Fruit fly (Drosophila melanogaster) whole organism, pupa: ENCODE measurements around the gene Tep1.

Source experiments
- CG10348 ChIP-seq: fragments of 200-800 bp; sonication (Bioruptor generic); IDR thresholded peaks from 2 replicates; pipeline ENCODE4 v1.3.6; 2022; ENCODE audit warnings: missing biosample characterization, missing genetic modification characterization
- CG12605 ChIP-seq: fragments of 200-800 bp; sonication (Bioruptor generic); IDR thresholded peaks from 2 replicates; pipeline ENCODE4 v1.3.6; 2022; ENCODE audit warnings: missing biosample characterization, missing genetic modification characterization
- CG13204 ChIP-seq: fragments of 200-800 bp; sonication (Bioruptor generic); optimal IDR thresholded peaks from 2 replicates; lab custom pipeline; 2018; ENCODE audit warnings: missing biosample characterization, mild to moderate bottlenecking, missing genetic modification characterization, moderate library complexity
- CG14655 ChIP-seq: fragments of 200-800 bp; sonication (Bioruptor generic); optimal IDR thresholded peaks from 3 replicates; lab custom pipeline; 2017; ENCODE audit warnings: mild to moderate bottlenecking, missing biosample characterization, missing genetic modification reagents, missing genetic modification characterization
- CG15710 ChIP-seq: fragments of 200-800 bp; sonication (Bioruptor generic); optimal IDR thresholded peaks from 2 replicates; lab custom pipeline; 2018; ENCODE audit warnings: missing biosample characterization, mild to moderate bottlenecking, missing genetic modification characterization, moderate library complexity
- CG17806 ChIP-seq: fragments of 200-800 bp; sonication (Bioruptor generic); optimal IDR thresholded peaks from 2 replicates; lab custom pipeline; 2018; ENCODE audit warnings: missing biosample characterization, mild to moderate bottlenecking, missing genetic modification characterization, moderate library complexity
- CG32121 ChIP-seq: fragments of 200-800 bp; sonication (Bioruptor generic); IDR thresholded peaks from 2 replicates; pipeline ENCODE4 v1.3.6; 2022; ENCODE audit warnings: missing biosample characterization, missing genetic modification characterization
- CG34367 ChIP-seq: fragments of 200-800 bp; sonication (Bioruptor generic); optimal IDR thresholded peaks from 2 replicates; lab custom pipeline; 2018; ENCODE audit warnings: missing biosample characterization, mild to moderate bottlenecking, missing genetic modification characterization
- CG4496 ChIP-seq: fragments of 200-800 bp; sonication (Bioruptor generic); IDR thresholded peaks from 3 replicates; pipeline ENCODE4 v1.3.6; 2022; ENCODE audit warnings: missing biosample characterization, missing genetic modification characterization
- CG8159 ChIP-seq: fragments of 200-800 bp; sonication (Bioruptor generic); optimal IDR thresholded peaks from 3 replicates; lab custom pipeline; 2018; ENCODE audit warnings: missing biosample characterization, mild to moderate bottlenecking, missing genetic modification characterization, moderate library complexity
- CG8301 ChIP-seq: fragments of 200-800 bp; sonication (Bioruptor generic); optimal IDR thresholded peaks from 2 replicates; lab custom pipeline; 2018; ENCODE audit warnings: missing biosample characterization, mild to moderate bottlenecking, missing genetic modification characterization
- CG9948 ChIP-seq: fragments of 200-800 bp; sonication (Bioruptor generic); optimal IDR thresholded peaks from 2 replicates; lab custom pipeline; 2018; ENCODE audit warnings: missing biosample characterization, mild to moderate bottlenecking, missing genetic modification characterization, moderate library complexity
- D1 ChIP-seq: fragments of 200-800 bp; sonication (Bioruptor generic); optimal IDR thresholded peaks from 2 replicates; lab custom pipeline; 2018; ENCODE audit warnings: missing biosample characterization, mild to moderate bottlenecking, missing genetic modification characterization, moderate library complexity
- EcR ChIP-seq: fragments of 200-800 bp; sonication (Bioruptor generic); optimal IDR thresholded peaks from 3 replicates; lab custom pipeline; 2019; ENCODE audit warnings: missing biosample characterization, missing genetic modification characterization, mild to moderate bottlenecking, moderate library complexity, missing genetic modification reagents
- Ets98B ChIP-seq: fragments of 200-800 bp; sonication (Bioruptor generic); IDR thresholded peaks from 2 replicates; pipeline ENCODE4 v1.3.6; 2022; ENCODE audit warnings: missing biosample characterization, missing genetic modification characterization
- Pif1A ChIP-seq: fragments of 200-800 bp; sonication (Bioruptor generic); optimal IDR thresholded peaks from 3 replicates; lab custom pipeline; 2016; ENCODE audit warnings: missing biosample characterization, missing genetic modification characterization
- Pif1B ChIP-seq: fragments of 200-800 bp; sonication (Bioruptor generic); optimal IDR thresholded peaks from 3 replicates; lab custom pipeline; 2016; ENCODE audit warnings: missing biosample characterization, missing genetic modification characterization
- Snoo ChIP-seq: fragments of 200-800 bp; sonication (Bioruptor generic); optimal IDR thresholded peaks from 3 replicates; lab custom pipeline; 2017; ENCODE audit warnings: missing biosample characterization, mild to moderate bottlenecking, missing genetic modification characterization, inconsistent platforms
- fd96Ca ChIP-seq: fragments of 200-800 bp; sonication (Bioruptor generic); IDR thresholded peaks from 3 replicates; pipeline ENCODE4 v1.3.6; 2022; ENCODE audit warnings: missing biosample characterization, missing genetic modification characterization
- gl ChIP-seq: fragments of 200-800 bp; sonication (Bioruptor generic); optimal IDR thresholded peaks from 2 replicates; lab custom pipeline; 2018; ENCODE audit warnings: missing biosample characterization, mild to moderate bottlenecking, missing genetic modification characterization
- rn ChIP-seq: fragments of 200-800 bp; sonication (Bioruptor generic); IDR thresholded peaks from 2 replicates; pipeline ENCODE4 v1.3.6; 2022; ENCODE audit warnings: missing biosample characterization, missing genetic modification characterization

Tep1 gene

dm6 chr2L:15912901-15913673 is 19.5 kb upstream of the Tep1 start:
- TF ChIP-seq Snoo (peak; percentile 10), CG9948 (tag; lab: Kevin White, UChicago) (peak; percentile 2), CG32121 (peak; percentile 53), EcR (peak; percentile 72), CG8301 (no peak), CG8159 (tag; lab: Kevin White, UChicago) (peak; percentile 23), Pif1B (GFP tag; lab: Kevin White, UChicago) (no peak)

DNA sequence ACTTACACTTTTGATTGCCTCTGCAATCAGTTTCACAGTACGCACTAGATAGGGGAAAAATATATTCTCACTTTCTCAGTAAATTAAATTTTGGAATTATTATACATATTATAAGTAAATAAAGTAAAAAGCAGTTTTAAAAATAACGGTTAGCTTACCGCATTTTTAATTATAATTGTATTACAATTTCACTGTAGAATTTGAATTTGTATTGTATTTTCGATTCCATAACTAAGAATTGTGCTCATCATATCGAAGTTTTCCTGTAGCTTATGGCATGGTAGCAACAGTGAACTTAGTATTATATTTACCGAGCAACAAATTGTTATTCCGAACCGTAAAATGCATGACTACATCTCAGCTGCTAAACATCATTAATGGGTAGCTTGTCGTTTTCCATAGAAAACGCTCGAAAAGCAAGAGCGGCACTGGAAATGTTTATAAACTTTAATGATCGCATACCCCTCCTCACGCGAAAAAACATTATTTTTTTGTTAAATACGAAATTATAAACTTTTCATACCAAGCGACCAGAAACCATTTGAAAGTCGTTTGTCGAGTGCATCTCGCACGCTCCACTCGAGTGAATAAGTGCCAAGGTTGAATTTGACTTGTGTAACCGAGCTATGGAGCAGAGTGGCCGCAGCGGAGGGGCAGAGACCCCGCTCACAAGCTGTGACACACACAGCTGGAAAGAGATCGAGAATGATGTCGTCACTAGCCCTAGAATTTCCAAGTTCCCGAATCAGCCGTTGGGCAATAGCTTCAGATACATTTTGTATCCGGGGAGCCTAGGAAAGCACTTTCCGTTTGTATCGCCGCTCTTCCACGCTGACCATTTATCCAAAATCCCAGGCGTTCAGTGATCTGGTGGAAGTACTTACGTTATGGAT is 18.6 kb upstream of the Tep1 start:
- no peak for TF ChIP-seq EcR
- TF ChIP-seq CG14655 (GFP tag; lab: Kevin White, UChicago): peak; percentile 53
- TF ChIP-seq fd96Ca (GFP tag; lab: Robert Waterston, UW): peak; percentile 53; the same call in 2 of the 3 replicates
- TF ChIP-seq CG8159 (tag; lab: Kevin White, UChicago): peak; percentile 74
- TF ChIP-seq Ets98B (GFP tag; lab: Robert Waterston, UW): peak; percentile 60; the same call in 1 of the 2 replicates
- no peak for TF ChIP-seq D1 (tag; lab: Kevin White, UChicago)
- no peak for TF ChIP-seq CG12605 (GFP tag; lab: Robert Waterston, UW)
- TF ChIP-seq CG32121: peak; percentile 90
- TF ChIP-seq CG10348 (GFP tag; lab: Robert Waterston, UW): peak; percentile 73
- peak; percentile 60 for TF ChIP-seq CG34367
- no peak for TF ChIP-seq rn (GFP tag; lab: Robert Waterston, UW)
- TF ChIP-seq Pif1B (GFP tag; lab: Kevin White, UChicago): peak; percentile 20
- TF ChIP-seq CG4496 (GFP tag; lab: Robert Waterston, UW): peak; percentile 66
- TF ChIP-seq Pif1A (GFP tag; lab: Kevin White, UChicago): peak; percentile 30
- peak; percentile 69 for TF ChIP-seq CG9948 (tag; lab: Kevin White, UChicago)
- TF ChIP-seq gl (tag; lab: Kevin White, UChicago): no peak
- TF ChIP-seq CG13204 (GFP tag; lab: Kevin White, UChicago): no peak
- TF ChIP-seq CG8301: peak; percentile 66
- peak; percentile 73 for TF ChIP-seq CG15710 (tag; lab: Kevin White, UChicago)
- TF ChIP-seq Snoo: peak; percentile 64
- TF ChIP-seq CG17806 (tag; lab: Kevin White, UChicago): peak; percentile 54

- TF ChIP-seq CG13204 (GFP tag; lab: Kevin White, UChicago) (peak; percentile 60), Snoo (no peak), CG10348 (GFP tag; lab: Robert Waterston, UW) (no peak), EcR (peak; percentile 100)
Observed at dm6 chr2L:15911591-15912007, 18.0 kb upstream of the Tep1 start.

DNA sequence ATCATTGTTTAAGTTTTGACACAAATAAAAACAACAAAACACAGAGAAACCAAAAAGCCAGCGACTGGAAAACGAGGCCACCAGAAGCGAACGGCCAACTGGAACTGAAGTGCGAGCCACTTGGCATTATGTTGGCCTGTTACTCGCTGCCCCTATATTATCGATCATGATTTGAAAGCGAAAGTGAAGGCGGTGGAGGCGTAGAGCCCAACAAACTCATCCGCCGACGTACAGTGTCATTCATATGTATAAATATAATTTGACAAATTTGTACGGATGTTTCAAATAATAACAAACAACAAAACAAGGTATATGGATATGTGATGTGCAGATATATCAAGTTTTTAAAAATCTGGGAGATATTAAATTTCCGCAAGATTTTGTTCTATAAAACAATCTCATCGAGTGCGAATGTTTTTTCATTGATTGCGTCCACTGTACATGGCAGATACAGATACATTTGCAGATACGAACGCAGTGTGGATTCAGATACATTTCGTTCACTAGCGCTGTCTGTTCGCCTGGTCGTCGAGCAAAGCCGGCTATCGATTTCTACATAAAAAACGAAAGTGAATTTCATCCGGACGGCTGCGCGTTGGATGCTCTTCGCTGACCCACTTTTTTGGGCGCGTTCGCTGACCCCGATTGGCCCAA is 17.5 kb upstream of the Tep1 start:
- TF ChIP-seq CG9948 (tag; lab: Kevin White, UChicago) (peak; percentile 93), CG13204 (GFP tag; lab: Kevin White, UChicago) (peak; percentile 81), Pif1B (GFP tag; lab: Kevin White, UChicago) (peak; percentile 96), Snoo (peak; percentile 95), CG15710 (tag; lab: Kevin White, UChicago) (peak; percentile 92), fd96Ca (GFP tag; lab: Robert Waterston, UW) (peak; percentile 88), CG32121 (peak; percentile 94), CG4496 (GFP tag; lab: Robert Waterston, UW) (peak; percentile 94), D1 (tag; lab: Kevin White, UChicago) (peak; percentile 88), CG8301 (peak; percentile 83), CG34367 (peak; percentile 96), Ets98B (GFP tag; lab: Robert Waterston, UW) (peak; percentile 91), rn (GFP tag; lab: Robert Waterston, UW) (peak; percentile 81), EcR (no peak), CG10348 (GFP tag; lab: Robert Waterston, UW) (peak; percentile 80), CG12605 (GFP tag; lab: Robert Waterston, UW) (peak; percentile 90), Pif1A (GFP tag; lab: Kevin White, UChicago) (peak; percentile 96), CG17806 (tag; lab: Kevin White, UChicago) (peak; percentile 93), CG8159 (tag; lab: Kevin White, UChicago) (peak; percentile 95), CG14655 (GFP tag; lab: Kevin White, UChicago) (peak; percentile 79), gl (tag; lab: Kevin White, UChicago) (peak; percentile 90)

DNA sequence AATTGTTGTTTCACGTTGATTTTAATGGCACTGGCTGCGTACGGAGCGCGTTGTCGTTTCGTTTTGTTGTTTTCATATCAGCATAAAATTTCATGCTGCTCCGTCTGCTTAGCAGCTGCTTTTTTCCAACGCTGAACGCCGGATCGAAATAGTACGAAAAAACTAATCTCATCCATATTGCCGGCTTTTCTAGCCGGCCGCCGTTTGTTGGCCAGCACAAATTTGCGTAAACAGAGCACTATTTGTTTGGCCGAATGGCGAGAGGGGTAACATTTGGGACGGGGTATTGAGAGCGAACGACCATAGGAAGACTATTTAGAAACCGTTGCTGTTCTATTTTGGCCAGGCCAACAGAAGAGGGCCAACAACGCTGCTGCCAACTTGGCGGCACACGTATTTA is 16.2 kb upstream of the Tep1 start:
- no peak for TF ChIP-seq CG12605 (GFP tag; lab: Robert Waterston, UW)
- no peak for TF ChIP-seq Ets98B (GFP tag; lab: Robert Waterston, UW)
- TF ChIP-seq Pif1A (GFP tag; lab: Kevin White, UChicago): no peak
- TF ChIP-seq EcR: peak; percentile 83
- no peak for TF ChIP-seq CG8301
- no peak for TF ChIP-seq CG32121
- TF ChIP-seq gl (tag; lab: Kevin White, UChicago): no peak
